Fruit fly (Drosophila melanogaster): Measurements from ENCODE around the gene Rab9Fb.

dm6 chrX:10935587-10935986, 16.7 kb downstream of the Rab9Fb start:
- TF ChIP-seq cyc (GFP tag; optimal IDR thresholded peaks at IDR 0.05): no peak
- no peak for TF ChIP-seq Met (GFP tag; optimal IDR thresholded peaks at IDR 0.05)
- TF ChIP-seq svp (GFP tag): no peak
- TF ChIP-seq CG8319 (GFP tag; optimal IDR thresholded peaks at IDR 0.05): no peak
- TF ChIP-seq CG16779 (tag; optimal IDR thresholded peaks at IDR 0.05): no peak
